Worm (Caenorhabditis elegans) whole organism, mixed stage, embryonic: Measurements from ENCODE around the gene pfd-4.

Experiments used
- elt-1 ChIP-seq: sonication (generic microtip); optimal IDR thresholded peaks from 2 replicates; lab custom pipeline; 2017; ENCODE audit warnings: missing genetic modification characterization, mild to moderate bottlenecking, missing compliant biosample characterization, antibody characterized with exemption, moderate library complexity, borderline replicate concordance; ENCODE audit not compliant: insufficient read depth
- lin-13 ChIP-seq: fragments of 150-350 bp; optimal IDR thresholded peaks from 2 replicates; lab custom pipeline; 2014; ENCODE audit warnings: missing biosample characterization, missing genetic modification characterization
- nhr-237 ChIP-seq: fragments of 150-350 bp; optimal IDR thresholded peaks from 2 replicates; lab custom pipeline; 2014; ENCODE audit warnings: missing biosample characterization, missing genetic modification characterization
- nhr-28 ChIP-seq: fragments of 150-350 bp; optimal IDR thresholded peaks from 2 replicates; lab custom pipeline; 2014; ENCODE audit warnings: missing biosample characterization, missing genetic modification characterization
- nhr-76 ChIP-seq: sonication (generic microtip); optimal IDR thresholded peaks from 2 replicates; lab custom pipeline; 2017; ENCODE audit warnings: missing biosample characterization, missing genetic modification characterization
- unc-62 ChIP-seq: fragments of 150-350 bp; optimal IDR thresholded peaks from 2 replicates; lab custom pipeline; 2014; ENCODE audit warnings: missing biosample characterization, missing genetic modification reagents, missing genetic modification characterization

ce11 chrIV:11326939-11327565 lies 12.0 kb downstream of the pfd-4 start, which contains the start of gene B0035.21:
- TF ChIP-seq nhr-237 (tag; lab: Kevin White, UChicago) = no peak
- no peak for TF ChIP-seq elt-1
- no peak for TF ChIP-seq nhr-28 (tag; lab: Kevin White, UChicago)
- no peak for TF ChIP-seq unc-62 (GFP tag; lab: Kevin White, UChicago)
- no peak for TF ChIP-seq lin-13 (tag; lab: Kevin White, UChicago)
- no peak for TF ChIP-seq nhr-76 (tag; lab: Kevin White, UChicago)
